Worm (Caenorhabditis elegans) whole organism, L4 larva: Measurements from ENCODE around the gene F08F3.1.
A peak's percentile ranks its signal among the peaks of the same experiment; 100 is the strongest.

Source experiments
- F44E2.7 ChIP-seq: fragments of 200-800 bp; sonication (Bioruptor generic); IDR thresholded peaks from 2 replicates; pipeline ENCODE4 v2.1.2; 2022; ENCODE audit warnings: missing genetic modification characterization, missing compliant biosample characterization
- ZK546.5 ChIP-seq, 2 experiments: sonication (generic microtip); optimal IDR thresholded peaks; 2 replicates each; lab custom pipeline; 2017; ENCODE audit warnings: missing biosample characterization in 2 of 2, missing genetic modification characterization in 2 of 2
- aly-2 ChIP-seq: sonication (generic microtip); optimal IDR thresholded peaks from 2 replicates; lab custom pipeline; 2018; ENCODE audit warnings: missing biosample characterization, missing genetic modification characterization
- ces-1 ChIP-seq: fragments of 150-350 bp; sonication (generic microtip); optimal IDR thresholded peaks from 4 replicates; lab custom pipeline; 2014; ENCODE audit warnings: missing biosample characterization, missing genetic modification reagents, missing genetic modification characterization
- fkh-10 ChIP-seq: fragments of 150-350 bp; optimal IDR thresholded peaks from 2 replicates; lab custom pipeline; 2014; ENCODE audit warnings: missing biosample characterization, missing genetic modification reagents, missing genetic modification characterization
- hlh-30 ChIP-seq: sonication (generic microtip); optimal IDR thresholded peaks from 2 replicates; lab custom pipeline; 2017; ENCODE audit warnings: antibody characterized with exemption, mild to moderate bottlenecking, missing genetic modification characterization, missing compliant biosample characterization; ENCODE audit not compliant: insufficient read depth
- jun-1 ChIP-seq: fragments of 150-350 bp; optimal IDR thresholded peaks from 2 replicates; lab custom pipeline; 2014; ENCODE audit warnings: missing biosample characterization, missing genetic modification reagents, missing genetic modification characterization
- lin-13 ChIP-seq: fragments of 150-350 bp; optimal IDR thresholded peaks from 2 replicates; lab custom pipeline; 2014; ENCODE audit warnings: missing biosample characterization, missing genetic modification reagents, missing genetic modification characterization
- lsy-2 ChIP-seq, 2 experiments: fragments of 150-350 bp in 1 of 2; sonication (generic microtip) in 1 of 2; optimal IDR thresholded peaks; 2 replicates each; lab custom pipeline; 2014 to 2017; ENCODE audit warnings: missing biosample characterization in 2 of 2, missing genetic modification characterization in 2 of 2
- nhr-28 ChIP-seq: fragments of 150-350 bp; optimal IDR thresholded peaks from 2 replicates; lab custom pipeline; 2014; ENCODE audit warnings: missing biosample characterization, missing genetic modification characterization
- nhr-6 ChIP-seq: fragments of 150-350 bp; optimal IDR thresholded peaks from 2 replicates; lab custom pipeline; 2014; ENCODE audit warnings: missing biosample characterization, missing genetic modification characterization
- nhr-76 ChIP-seq: fragments of 150-350 bp; optimal IDR thresholded peaks from 2 replicates; lab custom pipeline; 2014; ENCODE audit warnings: missing biosample characterization, missing genetic modification characterization
- unc-39 ChIP-seq: sonication (generic microtip); optimal IDR thresholded peaks from 2 replicates; lab custom pipeline; 2017; ENCODE audit warnings: missing biosample characterization, missing genetic modification characterization

DNA sequence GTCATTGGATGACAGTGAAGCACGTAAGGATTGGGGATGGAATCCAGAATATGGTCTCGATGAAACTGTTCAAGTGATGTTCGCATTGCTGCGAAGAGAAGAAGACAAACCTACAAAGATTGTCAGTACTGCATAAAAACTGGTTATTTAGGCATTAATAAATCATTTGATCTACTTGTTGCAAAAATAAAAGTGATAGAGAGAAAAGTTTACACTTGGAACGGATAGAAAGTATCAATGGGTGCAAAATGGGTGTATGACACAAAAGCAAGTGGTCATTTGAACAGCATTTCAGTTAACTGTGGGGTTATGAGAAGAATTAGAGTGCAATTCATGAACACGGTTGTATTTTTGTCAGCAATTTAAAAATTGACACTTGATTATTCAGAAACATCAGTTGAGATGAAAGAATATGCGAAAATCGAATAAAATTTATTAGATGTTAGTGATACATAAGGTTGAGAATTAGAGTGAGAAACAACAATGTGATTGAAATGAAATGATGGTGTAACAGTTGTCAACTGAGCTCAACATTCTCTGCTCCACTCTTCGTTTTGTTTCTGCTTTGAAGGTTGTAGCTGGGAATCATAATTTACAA is 33.0 kb upstream of the F08F3.1 start, which contains the start of gene F08F3.10:
- TF ChIP-seq F44E2.7 (no peak), fkh-10 (GFP tag; lab: Kevin White, UChicago) (no peak), nhr-76 (no peak), nhr-6 (tag; lab: Kevin White, UChicago) (no peak), unc-39 (tag; lab: Kevin White, UChicago) (no peak), ces-1 (no peak), nhr-28 (peak; percentile 31), ZK546.5 (tag; optimal IDR thresholded peaks at IDR 0.05; lab: Kevin White, UChicago) (no peak), lin-13 (GFP tag; lab: Kevin White, UChicago) (no peak), lsy-2 (tag; optimal IDR thresholded peaks at IDR 0.05; lab: Kevin White, UChicago) (no peak), aly-2 (tag; lab: Kevin White, UChicago) (no peak), hlh-30 (tag; lab: Kevin White, UChicago) (no peak), jun-1 (tag; lab: Kevin White, UChicago) (no peak)
